Worm (Caenorhabditis elegans) whole organism, midembryonic: ENCODE results near the gene F11D11.4.

Experiments
- T22C8.4 ChIP-seq: fragments of 200-800 bp; sonication (Bioruptor generic); IDR thresholded peaks from 2 replicates; pipeline ENCODE4 v1.3.6; 2022; ENCODE audit warnings: missing genetic modification characterization, missing compliant biosample characterization
- cog-1 ChIP-seq: sonication (generic microtip); optimal IDR thresholded peaks from 2 replicates; lab custom pipeline; 2016; ENCODE audit warnings: missing genetic modification characterization, missing compliant biosample characterization
- flt-1 ChIP-seq: fragments of 200-800 bp; sonication (Bioruptor generic); IDR thresholded peaks from 2 replicates; pipeline ENCODE4 v1.3.6; 2022; ENCODE audit warnings: missing genetic modification characterization, missing compliant biosample characterization
- klf-2 ChIP-seq: fragments of 200-800 bp; sonication (Bioruptor generic); conservative IDR thresholded peaks from 2 replicates; pipeline ENCODE4 v1.3.6; 2022; ENCODE audit warnings: missing genetic modification reagents, missing genetic modification characterization, missing compliant biosample characterization
- med-1 ChIP-seq: sonication (generic microtip); optimal IDR thresholded peaks from 2 replicates; lab custom pipeline; 2017; ENCODE audit warnings: missing genetic modification characterization, mild to moderate bottlenecking, missing compliant biosample characterization, antibody characterized with exemption, missing genetic modification reagents; ENCODE audit not compliant: insufficient read depth
- ref-1 ChIP-seq: fragments of 200-800 bp; sonication (Bioruptor generic); conservative IDR thresholded peaks from 2 replicates; pipeline ENCODE4 v1.3.6; 2022; ENCODE audit warnings: missing genetic modification reagents, missing genetic modification characterization, missing compliant biosample characterization
- tab-1 ChIP-seq: fragments of 200-800 bp; sonication (Bioruptor generic); IDR thresholded peaks from 2 replicates; pipeline ENCODE4 v1.3.6; 2022; ENCODE audit warnings: missing genetic modification characterization, missing compliant biosample characterization
- ztf-23 ChIP-seq: fragments of 200-800 bp; sonication (Bioruptor generic); IDR thresholded peaks from 2 replicates; pipeline ENCODE4 v1.3.6; 2022; ENCODE audit warnings: missing genetic modification reagents, missing genetic modification characterization, missing compliant biosample characterization
- ztf-29 ChIP-seq: fragments of 200-800 bp; sonication (Bioruptor generic); IDR thresholded peaks from 2 replicates; pipeline ENCODE4 v1.3.6; 2022; ENCODE audit warnings: missing genetic modification reagents, missing genetic modification characterization, missing compliant biosample characterization

The F11D11.4 gene

ce11 chrV:18780605-18781004 lies 19.4 kb downstream of the F11D11.4 start:
- TF ChIP-seq flt-1: no peak
- TF ChIP-seq tab-1 (GFP tag; lab: Robert Waterston, UW): no peak
- TF ChIP-seq T22C8.4: no peak
- no peak for TF ChIP-seq ztf-23 (GFP tag; lab: Robert Waterston, UW)
- no peak for TF ChIP-seq cog-1 (tag; lab: Kevin White, UChicago)
- no peak for TF ChIP-seq klf-2 (GFP tag; lab: Robert Waterston, UW)
- TF ChIP-seq ztf-29 (GFP tag; lab: Robert Waterston, UW): no peak
- TF ChIP-seq med-1 (GFP tag; lab: Kevin White, UChicago): no peak
- no peak for TF ChIP-seq ref-1 (GFP tag; lab: Robert Waterston, UW)

DNA sequence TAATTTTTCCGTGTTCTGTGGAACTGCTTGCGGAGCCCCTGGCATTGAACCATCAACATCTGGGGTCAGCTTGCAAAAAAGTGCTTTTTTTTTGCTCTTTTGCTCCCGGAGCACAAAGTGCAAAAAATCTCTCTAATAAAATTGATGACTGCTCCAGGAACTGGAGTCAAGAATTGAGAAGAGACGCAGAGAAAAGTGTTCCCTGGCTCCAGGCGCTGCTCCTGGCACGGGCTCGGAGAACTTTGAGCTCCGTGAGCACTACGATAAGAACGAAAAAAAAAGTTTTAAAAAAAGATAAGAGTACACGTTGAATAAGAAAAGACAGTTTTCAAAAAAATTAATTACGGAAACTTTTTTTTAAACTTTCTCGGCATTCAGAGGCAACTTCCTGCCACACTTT lies 21.6 kb downstream of the F11D11.4 start:
- TF ChIP-seq cog-1 (tag; lab: Kevin White, UChicago): no peak
- TF ChIP-seq klf-2 (GFP tag; lab: Robert Waterston, UW): no peak

- no peak for TF ChIP-seq klf-2 (GFP tag; lab: Robert Waterston, UW)
- TF ChIP-seq med-1 (GFP tag; lab: Kevin White, UChicago): no peak
Measured at ce11 chrV:18783474-18783873, 22.3 kb downstream of the F11D11.4 start, which contains the start of gene Y17D7B.10. Gene Y17D7B.10, plus strand, starts transcription at chrV:18783716.

DNA sequence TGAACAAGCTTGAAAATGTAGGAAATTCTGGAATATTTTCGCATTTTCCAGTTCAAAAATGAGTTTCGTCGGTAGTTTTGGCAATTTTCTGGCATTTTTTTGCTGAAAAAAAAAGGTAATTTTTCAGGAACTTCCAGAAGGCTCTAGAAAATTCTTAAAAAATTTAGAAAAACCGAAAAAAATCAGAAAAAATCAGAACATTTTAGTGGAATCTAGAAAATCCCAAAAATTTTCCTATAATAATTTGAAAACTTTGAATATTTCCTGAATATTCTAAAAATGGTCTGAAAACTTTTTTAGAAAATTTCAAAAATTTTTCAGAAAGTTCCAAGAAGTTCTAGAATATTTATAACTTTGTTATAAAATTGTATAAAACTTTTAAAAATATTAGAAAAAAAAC lies 25.5 kb downstream of the F11D11.4 start, which contains the start of gene Y17D7B.3:
Y17D7B.3 (minus strand) TSS at position 101 of the 400 bp plus-strand sequence.
- no peak for TF ChIP-seq ztf-23 (GFP tag; lab: Robert Waterston, UW)
- TF ChIP-seq med-1 (GFP tag; lab: Kevin White, UChicago): no peak
- no peak for TF ChIP-seq tab-1 (GFP tag; lab: Robert Waterston, UW)
- no peak for TF ChIP-seq cog-1 (tag; lab: Kevin White, UChicago)
- TF ChIP-seq T22C8.4: no peak
- no peak for TF ChIP-seq ztf-29 (GFP tag; lab: Robert Waterston, UW)
- TF ChIP-seq ref-1 (GFP tag; lab: Robert Waterston, UW): no peak
- no peak for TF ChIP-seq flt-1
- no peak for TF ChIP-seq klf-2 (GFP tag; lab: Robert Waterston, UW)

DNA sequence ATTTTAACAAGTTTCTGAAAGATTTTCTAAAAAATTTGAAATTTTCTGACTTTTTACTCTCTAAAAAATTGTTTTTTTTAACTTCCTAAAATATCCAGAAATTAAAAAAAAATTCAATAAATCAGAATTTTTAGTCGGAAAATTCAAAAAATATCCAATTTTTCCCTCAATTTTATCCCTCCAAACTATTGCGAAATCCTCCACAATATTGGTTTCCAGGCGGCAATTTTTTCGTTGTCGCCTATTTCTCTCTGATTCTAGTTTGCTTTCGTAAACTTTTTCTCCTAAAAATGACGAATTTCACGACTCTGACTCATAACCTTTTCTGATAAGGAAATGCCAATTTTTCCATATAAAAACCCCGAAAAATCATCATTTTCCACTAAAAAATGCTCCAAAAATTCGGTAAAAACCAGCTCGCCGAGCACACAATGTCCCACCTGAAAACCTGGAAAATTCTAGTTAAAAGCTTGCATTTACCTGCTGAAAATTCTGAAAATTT lies 26.3 kb downstream of the F11D11.4 start, which contains the start of gene Y17D7B.2:
Y17D7B.2 (plus strand) TSS at position 323 of the 502 bp plus-strand sequence.
- TF ChIP-seq T22C8.4 (no peak), ztf-29 (GFP tag; lab: Robert Waterston, UW) (no peak), tab-1 (GFP tag; lab: Robert Waterston, UW) (no peak), flt-1 (no peak), ztf-23 (GFP tag; lab: Robert Waterston, UW) (no peak), ref-1 (GFP tag; lab: Robert Waterston, UW) (no peak), cog-1 (tag; lab: Kevin White, UChicago) (no peak), klf-2 (GFP tag; lab: Robert Waterston, UW) (no peak), med-1 (GFP tag; lab: Kevin White, UChicago) (no peak)

ce11 chrV:18790658-18791057 lies 29.5 kb downstream of the F11D11.4 start, which contains the start of gene nhr-231:
Gene nhr-231, plus strand, starts transcription at chrV:18790958.
- TF ChIP-seq ref-1 (GFP tag; lab: Robert Waterston, UW) (no peak), klf-2 (GFP tag; lab: Robert Waterston, UW) (no peak), T22C8.4 (no peak), med-1 (GFP tag; lab: Kevin White, UChicago) (no peak), tab-1 (GFP tag; lab: Robert Waterston, UW) (no peak), ztf-29 (GFP tag; lab: Robert Waterston, UW) (no peak), cog-1 (tag; lab: Kevin White, UChicago) (no peak), ztf-23 (GFP tag; lab: Robert Waterston, UW) (no peak), flt-1 (no peak)

ce11 chrV:18800811-18801210 lies 39.6 kb downstream of the F11D11.4 start, which contains the start of gene nhr-170:
Gene nhr-170, minus strand, starts transcription at chrV:18800826.
- no peak for TF ChIP-seq ref-1 (GFP tag; lab: Robert Waterston, UW)
- no peak for TF ChIP-seq tab-1 (GFP tag; lab: Robert Waterston, UW)
- TF ChIP-seq ztf-29 (GFP tag; lab: Robert Waterston, UW): no peak
- TF ChIP-seq klf-2 (GFP tag; lab: Robert Waterston, UW): no peak
- no peak for TF ChIP-seq T22C8.4
- no peak for TF ChIP-seq med-1 (GFP tag; lab: Kevin White, UChicago)
- no peak for TF ChIP-seq flt-1
- TF ChIP-seq cog-1 (tag; lab: Kevin White, UChicago): no peak
- TF ChIP-seq ztf-23 (GFP tag; lab: Robert Waterston, UW): no peak

ce11 chrV:18802077-18802476 lies 40.9 kb downstream of the F11D11.4 start, which contains the start of gene C54E10.11:
Gene C54E10.11, minus strand, starts transcription at chrV:18802177.
- TF ChIP-seq cog-1 (tag; lab: Kevin White, UChicago): no peak
- TF ChIP-seq tab-1 (GFP tag; lab: Robert Waterston, UW): no peak
- TF ChIP-seq ref-1 (GFP tag; lab: Robert Waterston, UW): no peak
- TF ChIP-seq flt-1: no peak
- no peak for TF ChIP-seq T22C8.4
- no peak for TF ChIP-seq med-1 (GFP tag; lab: Kevin White, UChicago)
- TF ChIP-seq klf-2 (GFP tag; lab: Robert Waterston, UW): no peak
- no peak for TF ChIP-seq ztf-23 (GFP tag; lab: Robert Waterston, UW)
- no peak for TF ChIP-seq ztf-29 (GFP tag; lab: Robert Waterston, UW)

DNA sequence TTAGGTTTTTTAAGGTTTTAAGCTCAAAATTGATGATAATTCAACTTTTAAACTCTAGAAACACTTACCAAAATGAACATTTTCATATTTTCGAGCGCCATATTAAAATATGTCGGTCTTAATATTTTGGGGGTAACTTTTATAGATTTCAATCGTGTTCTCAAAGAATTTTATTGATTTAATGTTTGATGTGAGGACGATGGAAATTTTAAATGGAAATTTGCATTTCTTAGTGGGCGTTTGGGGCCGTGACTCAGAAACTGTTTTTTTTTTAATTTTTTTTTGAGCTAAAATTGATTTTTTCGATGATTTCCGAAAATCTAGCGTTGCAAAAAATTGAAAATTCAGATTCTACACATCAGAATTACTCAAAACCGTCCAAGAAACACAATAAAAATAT lies 42.1 kb downstream of the F11D11.4 start, which contains the start of gene C54E10.10:
C54E10.10 (minus strand) TSS at position 101 of the 400 bp plus-strand sequence.
- TF ChIP-seq klf-2 (GFP tag; lab: Robert Waterston, UW) (no peak), med-1 (GFP tag; lab: Kevin White, UChicago) (no peak), ztf-29 (GFP tag; lab: Robert Waterston, UW) (no peak), flt-1 (no peak), tab-1 (GFP tag; lab: Robert Waterston, UW) (no peak), ztf-23 (GFP tag; lab: Robert Waterston, UW) (no peak), ref-1 (GFP tag; lab: Robert Waterston, UW) (no peak), cog-1 (tag; lab: Kevin White, UChicago) (no peak), T22C8.4 (no peak)
